Worm (Caenorhabditis elegans) whole organism, L1 larva: ENCODE data around the gene T03F7.5.

Experiments used
- C04F5.9 ChIP-seq: sonication (generic microtip); optimal IDR thresholded peaks from 2 replicates; lab custom pipeline; 2016; ENCODE audit warnings: missing genetic modification characterization, missing compliant biosample characterization
- C16A3.4 ChIP-seq: fragments of 150-350 bp; optimal IDR thresholded peaks from 2 replicates; lab custom pipeline; 2014; ENCODE audit warnings: missing biosample characterization, missing genetic modification characterization
- F16B12.6 ChIP-seq: fragments of 150-350 bp; optimal IDR thresholded peaks from 2 replicates; lab custom pipeline; 2014; ENCODE audit warnings: missing biosample characterization, missing genetic modification characterization
- alr-1 ChIP-seq: fragments of 200-800 bp; sonication (Bioruptor generic); optimal IDR thresholded peaks from 2 replicates; lab custom pipeline; 2018; ENCODE audit warnings: borderline replicate concordance, mild to moderate bottlenecking, missing genetic modification characterization, missing compliant biosample characterization
- ama-1 ChIP-seq: fragments of 150-350 bp; optimal IDR thresholded peaks from 2 replicates; lab custom pipeline; 2014
- blmp-1 ChIP-seq: fragments of 150-350 bp; optimal IDR thresholded peaks from 2 replicates; lab custom pipeline; 2014; ENCODE audit warnings: missing biosample characterization, missing genetic modification characterization
- ceh-63 ChIP-seq: fragments of 200-800 bp; sonication (Bioruptor generic); optimal IDR thresholded peaks from 2 replicates; lab custom pipeline; 2018; ENCODE audit warnings: mild to moderate bottlenecking, missing genetic modification characterization, missing compliant biosample characterization
- ceh-82 ChIP-seq, 3 experiments: fragments of 150-350 bp in 1 of 3; sonication (generic microtip) in 2 of 3; optimal IDR thresholded peaks; 2 replicates each; lab custom pipeline; 2014 to 2017; ENCODE audit warnings: missing biosample characterization in 3 of 3, missing genetic modification characterization in 3 of 3
- ces-1 ChIP-seq: fragments of 150-350 bp; optimal IDR thresholded peaks from 2 replicates; lab custom pipeline; 2014; ENCODE audit warnings: missing biosample characterization, missing genetic modification reagents, missing genetic modification characterization
- efl-3 ChIP-seq: fragments of 200-800 bp; sonication (Bioruptor generic); optimal IDR thresholded peaks from 2 replicates; lab custom pipeline; 2018; ENCODE audit warnings: mild to moderate bottlenecking, missing genetic modification characterization, missing compliant biosample characterization
- elt-2 ChIP-seq: sonication (generic microtip); optimal IDR thresholded peaks from 2 replicates; lab custom pipeline; 2016; ENCODE audit warnings: missing genetic modification characterization, mild to moderate bottlenecking, inconsistent platforms, missing compliant biosample characterization, missing genetic modification reagents
- elt-3 ChIP-seq, 6 experiments: fragments of 150-350 bp in 1 of 6; sonication (generic microtip); optimal IDR thresholded peaks; 2 replicates each; lab custom pipeline; 2017 to 2018; ENCODE audit warnings: missing biosample characterization in 6 of 6, missing genetic modification characterization in 6 of 6, inconsistent platforms in 1 of 6
- fkh-10 ChIP-seq: sonication (generic microtip); optimal IDR thresholded peaks from 2 replicates; lab custom pipeline; 2017; ENCODE audit warnings: missing biosample characterization, missing genetic modification reagents, missing genetic modification characterization
- fkh-8 ChIP-seq: sonication (generic microtip); optimal IDR thresholded peaks from 2 replicates; lab custom pipeline; 2016; ENCODE audit warnings: mild to moderate bottlenecking, missing genetic modification characterization, missing compliant biosample characterization
- hlh-4 ChIP-seq: sonication (generic microtip); optimal IDR thresholded peaks from 2 replicates; lab custom pipeline; 2016; ENCODE audit warnings: mild to moderate bottlenecking, missing genetic modification characterization, missing compliant biosample characterization
- hpl-2 ChIP-seq: fragments of 150-350 bp; optimal IDR thresholded peaks from 2 replicates; lab custom pipeline; 2014; ENCODE audit warnings: missing biosample characterization, missing genetic modification reagents, missing genetic modification characterization
- lin-13 ChIP-seq: fragments of 150-350 bp; optimal IDR thresholded peaks from 2 replicates; lab custom pipeline; 2014; ENCODE audit warnings: missing biosample characterization, missing genetic modification reagents, missing genetic modification characterization
- lin-14 ChIP-seq: fragments of 200-800 bp; sonication (Bioruptor generic); optimal IDR thresholded peaks from 2 replicates; lab custom pipeline; 2018; ENCODE audit warnings: mild to moderate bottlenecking, missing genetic modification characterization, moderate library complexity, missing compliant biosample characterization
- lin-35 ChIP-seq, 2 experiments: fragments of 150-350 bp; optimal IDR thresholded peaks; 2 replicates each; lab custom pipeline; 2014; ENCODE audit warnings: missing biosample characterization in 2 of 2, missing genetic modification characterization in 2 of 2, missing genetic modification reagents in 2 of 2
- lin-39 ChIP-seq: fragments of 150-350 bp; optimal IDR thresholded peaks from 2 replicates; lab custom pipeline; 2014; ENCODE audit warnings: missing biosample characterization, missing genetic modification reagents, missing genetic modification characterization
- nhr-28 ChIP-seq: fragments of 150-350 bp; optimal IDR thresholded peaks from 2 replicates; lab custom pipeline; 2014; ENCODE audit warnings: missing biosample characterization, missing genetic modification characterization
- nhr-71 ChIP-seq: sonication (generic microtip); optimal IDR thresholded peaks from 2 replicates; lab custom pipeline; 2016; ENCODE audit warnings: mild to moderate bottlenecking, missing genetic modification characterization, moderate library complexity, missing compliant biosample characterization
- nhr-84 ChIP-seq: sonication (generic microtip); optimal IDR thresholded peaks from 2 replicates; lab custom pipeline; 2017; ENCODE audit warnings: missing biosample characterization, missing genetic modification characterization
- pag-3 ChIP-seq: sonication (generic microtip); optimal IDR thresholded peaks from 2 replicates; lab custom pipeline; 2017; ENCODE audit warnings: missing genetic modification characterization, mild to moderate bottlenecking, missing compliant biosample characterization, antibody characterized with exemption, borderline replicate concordance; ENCODE audit not compliant: insufficient read depth
- pax-3 ChIP-seq: fragments of 200-800 bp; sonication (Bioruptor generic); optimal IDR thresholded peaks from 2 replicates; lab custom pipeline; 2018; ENCODE audit warnings: mild to moderate bottlenecking, missing genetic modification characterization, moderate library complexity, missing compliant biosample characterization
- skn-1 ChIP-seq: fragments of 150-350 bp; optimal IDR thresholded peaks from 2 replicates; lab custom pipeline; 2014; ENCODE audit warnings: missing biosample characterization, missing genetic modification characterization
- unc-62 ChIP-seq: fragments of 150-350 bp; optimal IDR thresholded peaks from 2 replicates; lab custom pipeline; 2014; ENCODE audit warnings: missing biosample characterization, missing genetic modification reagents, missing genetic modification characterization
- unc-98 ChIP-seq: fragments of 200-800 bp; sonication (Bioruptor generic); IDR thresholded peaks from 2 replicates; pipeline ENCODE4 v1.3.6; 2022; ENCODE audit warnings: missing genetic modification characterization, missing compliant biosample characterization
- vab-15 ChIP-seq: sonication (generic microtip); optimal IDR thresholded peaks from 2 replicates; lab custom pipeline; 2017; ENCODE audit warnings: missing genotype, mild to moderate bottlenecking, missing genetic modification characterization, missing compliant biosample characterization
- zag-1 ChIP-seq: fragments of 150-350 bp; optimal IDR thresholded peaks from 2 replicates; lab custom pipeline; 2014; ENCODE audit warnings: missing biosample characterization, missing genetic modification characterization

The T03F7.5 gene

DNA sequence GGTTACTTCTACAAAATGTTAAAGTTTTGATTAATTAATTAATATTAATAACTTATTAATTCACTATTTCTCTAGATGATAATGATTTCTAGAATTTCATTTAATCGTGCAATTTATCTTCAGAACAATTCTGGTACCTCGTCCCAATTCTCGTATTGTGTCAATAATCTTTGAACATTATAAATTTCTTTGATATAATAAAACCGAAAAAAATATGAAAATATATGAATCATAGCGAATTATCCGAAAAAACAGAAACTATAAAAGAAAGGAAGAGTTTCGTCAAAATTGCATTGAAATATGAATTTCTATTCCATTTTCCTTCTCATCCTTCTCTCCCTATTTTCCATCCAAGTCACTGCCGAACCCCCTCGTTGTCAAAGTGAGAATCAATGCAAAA, 47.8 kb downstream of the T03F7.5 start, which contains the start of gene T19B10.12:
Gene T19B10.12, plus strand, starts transcription at position 301 of the 400 bp plus-strand sequence.
- no peak for TF ChIP-seq nhr-28 (tag; lab: Kevin White, UChicago)
- no peak for TF ChIP-seq ama-1 (lab: Kevin White, UChicago)
- no peak for TF ChIP-seq fkh-8
- no peak for TF ChIP-seq C04F5.9 (tag; lab: Kevin White, UChicago)
- TF ChIP-seq elt-3 (tag; optimal IDR thresholded peaks at IDR 0.05; lab: Kevin White, UChicago) = no peak
- TF ChIP-seq F16B12.6 = no peak
- TF ChIP-seq lin-35 (GFP tag; optimal IDR thresholded peaks at IDR 0.05; lab: Kevin White, UChicago) = no peak
- TF ChIP-seq fkh-10 (GFP tag; lab: Kevin White, UChicago) = no peak
- no peak for TF ChIP-seq lin-14 (GFP tag; lab: Kevin White, UChicago)
- TF ChIP-seq unc-98 = no peak
- no peak for TF ChIP-seq pax-3 (tag; lab: Kevin White, UChicago)
- TF ChIP-seq alr-1 (tag; lab: Kevin White, UChicago) = no peak
- no peak for TF ChIP-seq C16A3.4 (tag; lab: Kevin White, UChicago)
- TF ChIP-seq vab-15 (tag; lab: Kevin White, UChicago) = no peak
- TF ChIP-seq ceh-63 (GFP tag; lab: Kevin White, UChicago) = no peak
- TF ChIP-seq ces-1 (GFP tag; lab: Kevin White, UChicago) = no peak
- TF ChIP-seq hlh-4 = no peak
- no peak for TF ChIP-seq zag-1 (tag; lab: Kevin White, UChicago)
- TF ChIP-seq blmp-1 (tag; lab: Kevin White, UChicago) = no peak
- TF ChIP-seq lin-13 (GFP tag; lab: Kevin White, UChicago) = no peak

DNA sequence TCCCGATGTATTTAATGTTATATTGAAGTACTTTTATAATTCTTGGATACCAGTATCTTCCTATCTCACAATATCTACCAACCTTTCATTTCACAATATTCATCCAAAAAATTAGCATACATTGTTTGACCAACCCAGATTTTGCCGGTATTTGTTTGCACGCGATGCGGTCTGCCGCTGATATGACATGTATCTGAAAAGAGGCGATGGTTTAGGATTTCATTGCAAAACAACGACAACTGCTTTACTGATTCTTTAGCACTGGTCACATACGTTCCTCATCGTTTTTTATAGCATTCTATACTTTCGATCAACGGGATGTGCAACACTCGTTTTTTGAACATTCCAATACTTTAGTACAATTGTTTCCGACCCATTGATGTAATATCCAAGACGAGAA, 50.7 kb downstream of the T03F7.5 start, which contains the start of gene mam-4:
Gene mam-4, plus strand, starts transcription at position 301 of the 400 bp plus-strand sequence.
- TF ChIP-seq skn-1 (no peak), hpl-2 (no peak), unc-62 (GFP tag; lab: Kevin White, UChicago) (no peak), nhr-84 (tag; lab: Kevin White, UChicago) (no peak), elt-3 (tag; optimal IDR thresholded peaks at IDR 0.05; lab: Kevin White, UChicago) (no peak), ceh-82 (tag; optimal IDR thresholded peaks at IDR 0.05; lab: Kevin White, UChicago) (no peak), lin-39 (tag; lab: Kevin White, UChicago) (no peak), zag-1 (tag; lab: Kevin White, UChicago) (no peak), C04F5.9 (tag; lab: Kevin White, UChicago) (no peak), efl-3 (GFP tag; lab: Kevin White, UChicago) (no peak), elt-2 (tag; lab: Kevin White, UChicago) (no peak), pag-3 (no peak), nhr-71 (tag; lab: Kevin White, UChicago) (no peak)
